Worm (Caenorhabditis elegans): Measurements from ENCODE around the gene sru-39.

sru-39 gene

ce11 chrV:9771311-9771710, 32.0 kb upstream of the sru-39 start:
- no peak for TF ChIP-seq nhr-10 (tag; optimal IDR thresholded peaks at IDR 0.05)
- TF ChIP-seq nhr-6 (tag; optimal IDR thresholded peaks at IDR 0.05): no peak
- no peak for TF ChIP-seq mes-2 (tag; optimal IDR thresholded peaks at IDR 0.05; ENCODE audit: poor library complexity, severe bottlenecking)
- no peak for TF ChIP-seq dmd-8 (GFP tag; IDR thresholded peaks at IDR 0.05)
- no peak for TF ChIP-seq madf-5 (GFP tag; IDR thresholded peaks at IDR 0.05)
- TF ChIP-seq ama-1 (optimal IDR thresholded peaks at IDR 0.05): no peak
- TF ChIP-seq nhr-42 (GFP tag; IDR thresholded peaks at IDR 0.05): no peak
- TF ChIP-seq F26F4.8 (GFP tag; conservative IDR thresholded peaks at IDR 0.05): no peak
- no peak for TF ChIP-seq dpl-1 (GFP tag; optimal IDR thresholded peaks at IDR 0.05)

ce11 chrV:9771970-9772369, 31.3 kb upstream of the sru-39 start, which contains the start of gene F46B6.2:
F46B6.2 (plus strand) TSS chrV:9772285.
- TF ChIP-seq mdl-1 (tag; optimal IDR thresholded peaks at IDR 0.05) (no peak), hlh-30 (tag; optimal IDR thresholded peaks at IDR 0.05; ENCODE audit: insufficient read depth) (no peak), ctbp-1 (GFP tag; IDR thresholded peaks at IDR 0.05) (0 out of 2 replicates have a peak, but pooled peaks have one; percentile 40)

ce11 chrV:9775734-9776133, 27.5 kb upstream of the sru-39 start, which contains the start of gene F46B6.12:
F46B6.12 (minus strand) TSS chrV:9775834.
- TF ChIP-seq unc-62 (GFP tag; optimal IDR thresholded peaks at IDR 0.05 in 1 of 2) (peak in 1 of 2 experiments; percentile 38), unc-62 (tag; optimal IDR thresholded peaks at IDR 0.05) (no peak), lim-7 (GFP tag; IDR thresholded peaks at IDR 0.05) (no peak)

ce11 chrV:9777645-9778044, 25.6 kb upstream of the sru-39 start, which contains the start of gene smg-4:
smg-4 (minus strand) TSS chrV:9777745.
- no peak for TF ChIP-seq set-16 (GFP tag; IDR thresholded peaks at IDR 0.05)
- TF ChIP-seq F37D6.2 (tag; optimal IDR thresholded peaks at IDR 0.05): no peak
- TF ChIP-seq daf-16 (GFP tag; optimal IDR thresholded peaks at IDR 0.05): no peak
- no peak for TF ChIP-seq daf-16 (tag; optimal IDR thresholded peaks at IDR 0.05)
- TF ChIP-seq duxl-1 (tag; optimal IDR thresholded peaks at IDR 0.05; ENCODE audit: poor library complexity): no peak
- no peak for TF ChIP-seq mxl-2 (GFP tag; conservative IDR thresholded peaks at IDR 0.05)
- TF ChIP-seq ceh-44 (GFP tag; IDR thresholded peaks at IDR 0.05): no peak
- TF ChIP-seq nhr-76 (tag; optimal IDR thresholded peaks at IDR 0.05): no peak
- TF ChIP-seq unc-62 (GFP tag; optimal IDR thresholded peaks at IDR 0.05 in 1 of 2): no peak
- TF ChIP-seq unc-62 (tag; optimal IDR thresholded peaks at IDR 0.05): no peak
- TF ChIP-seq mes-2 (tag; optimal IDR thresholded peaks at IDR 0.05; ENCODE audit: poor library complexity, severe bottlenecking): no peak
- TF ChIP-seq egl-27 (tag; optimal IDR thresholded peaks at IDR 0.05): no peak
- TF ChIP-seq F26F4.8 (GFP tag; conservative IDR thresholded peaks at IDR 0.05): no peak

ce11 chrV:9779418-9779817, 23.9 kb upstream of the sru-39 start, which contains the start of gene F46B6.4:
F46B6.4 (minus strand) TSS chrV:9779518.
- TF ChIP-seq nhr-77 (tag; optimal IDR thresholded peaks at IDR 0.05) (no peak), hlh-11 (tag; optimal IDR thresholded peaks at IDR 0.05) (no peak), aha-1 (tag) (no peak)

- peak in 1 of 2 experiments; percentile 91 for TF ChIP-seq unc-62 (GFP tag; optimal IDR thresholded peaks at IDR 0.05 in 1 of 2)
- no peak for TF ChIP-seq unc-62 (tag; optimal IDR thresholded peaks at IDR 0.05)
- TF ChIP-seq pqm-1 (tag; optimal IDR thresholded peaks at IDR 0.05): no peak
Observed at ce11 chrV:9782045-9782444, 21.2 kb upstream of the sru-39 start.

- TF ChIP-seq Y5F2A.4 (GFP tag; optimal IDR thresholded peaks at IDR 0.05) (no peak), dmd-6 (GFP tag; IDR thresholded peaks at IDR 0.05) (no peak), spr-1 (tag; optimal IDR thresholded peaks at IDR 0.05) (no peak), hlh-11 (tag; optimal IDR thresholded peaks at IDR 0.05) (no peak), aly-2 (tag; optimal IDR thresholded peaks at IDR 0.05) (no peak), skn-1 (tag; optimal IDR thresholded peaks at IDR 0.05) (no peak), tag-97 (GFP tag; IDR thresholded peaks at IDR 0.05) (no peak), fkh-10 (GFP tag; optimal IDR thresholded peaks at IDR 0.05) (no peak), daf-16 (GFP tag; optimal IDR thresholded peaks at IDR 0.05) (no peak), daf-16 (tag; optimal IDR thresholded peaks at IDR 0.05) (no peak), snpc-4 (tag; optimal IDR thresholded peaks at IDR 0.05) (no peak)
Observed at ce11 chrV:9782969-9783368, 20.3 kb upstream of the sru-39 start, which contains the start of gene F46B6.5. F46B6.5 (minus strand) TSS chrV:9783069.

Measured in whole organism, L4 larva.